Fruit fly (Drosophila melanogaster): ENCODE data around the gene IntS4.

DNA sequence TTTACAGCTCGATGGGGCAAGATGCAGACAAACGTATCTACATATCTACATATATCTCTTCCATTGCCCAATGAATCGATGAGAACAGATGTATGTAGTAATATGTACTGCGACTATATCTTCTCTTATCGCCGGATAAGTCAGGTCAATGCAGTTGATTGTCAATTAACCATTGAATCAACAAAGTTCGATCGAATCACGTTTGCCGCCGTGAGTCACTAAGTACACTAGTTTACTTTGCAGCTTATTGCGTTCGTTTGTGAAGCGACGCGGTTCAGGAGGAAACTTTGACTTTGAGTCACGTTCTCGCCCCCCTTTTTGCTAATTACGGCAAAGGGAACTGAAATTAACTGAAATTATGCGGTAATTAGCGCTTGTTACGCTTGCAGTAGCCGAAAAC lies 22.2 kb upstream of the IntS4 start:
- TF ChIP-seq psq (optimal IDR thresholded peaks at IDR 0.05) = no peak
- no peak for TF ChIP-seq Myc (optimal IDR thresholded peaks at IDR 0.05)
